Fruit fly (Drosophila melanogaster): Measurements from ENCODE around the gene CG14624.

Gene CG14624

dm6 chrX:1248735-1249134, 42.2 kb downstream of the CG14624 start:
- TF ChIP-seq CG14667 (GFP tag; IDR thresholded peaks at IDR 0.05) = 0 out of 2 replicates have a peak, but pooled peaks have one; percentile 18
- TF ChIP-seq CrebB (tag; optimal IDR thresholded peaks at IDR 0.05) = no peak
- TF ChIP-seq Hr51 (GFP tag; optimal IDR thresholded peaks at IDR 0.05) = peak in 1 of 2 experiments; percentile 17
- peak; percentile 13 for TF ChIP-seq CG17359 (tag; optimal IDR thresholded peaks at IDR 0.05)
- peak; percentile 32 for TF ChIP-seq CG11504 (tag; optimal IDR thresholded peaks at IDR 0.05)
- TF ChIP-seq CG10274 (GFP tag; optimal IDR thresholded peaks at IDR 0.05) = peak; percentile 93
- no peak for TF ChIP-seq lov (optimal IDR thresholded peaks at IDR 0.05)
- TF ChIP-seq lov (GFP tag; IDR thresholded peaks at IDR 0.05) = no peak
- TF ChIP-seq D19A (tag; optimal IDR thresholded peaks at IDR 0.05) = peak; percentile 15
- peak; percentile 5 for TF ChIP-seq CG7839 (tag; optimal IDR thresholded peaks at IDR 0.05)
- peak; percentile 14 for TF ChIP-seq gem (tag; optimal IDR thresholded peaks at IDR 0.05)
- peak; percentile 2 for TF ChIP-seq ind (GFP tag; optimal IDR thresholded peaks at IDR 0.05)
- peak; percentile 50 for TF ChIP-seq lbe (GFP tag; optimal IDR thresholded peaks at IDR 0.05)
- TF ChIP-seq Atf3 (GFP tag; optimal IDR thresholded peaks at IDR 0.05) = no peak
- peak; percentile 1 for TF ChIP-seq CG18599 (GFP tag; optimal IDR thresholded peaks at IDR 0.05)
- 0 out of 2 replicates have a peak, but pooled peaks have one; percentile 14 for TF ChIP-seq Drgx (GFP tag; IDR thresholded peaks at IDR 0.05)
- TF ChIP-seq nmo (GFP tag; optimal IDR thresholded peaks at IDR 0.05) = peak; percentile 20
- no peak for TF ChIP-seq CG4707 (GFP tag; optimal IDR thresholded peaks at IDR 0.05)
- peak; percentile 40 for TF ChIP-seq dmrt99B (tag; optimal IDR thresholded peaks at IDR 0.05)
- TF ChIP-seq CG17802 (tag; optimal IDR thresholded peaks at IDR 0.05) = no peak
- TF ChIP-seq Oli (tag; optimal IDR thresholded peaks at IDR 0.05) = peak; percentile 2
- no peak for TF ChIP-seq seq (GFP tag; IDR thresholded peaks at IDR 0.05)
- peak; percentile 18 for TF ChIP-seq sens (GFP tag)
- TF ChIP-seq lilli (GFP tag; optimal IDR thresholded peaks at IDR 0.05) = peak; percentile 0
- no peak for TF ChIP-seq CG12942 (GFP tag; optimal IDR thresholded peaks at IDR 0.05)
- peak; percentile 66 for TF ChIP-seq nom (GFP tag; optimal IDR thresholded peaks at IDR 0.05)
- TF ChIP-seq Pdp1 (GFP tag; optimal IDR thresholded peaks at IDR 0.05) = peak in 1 of 2 experiments; percentile 46
- TF ChIP-seq sug (tag; optimal IDR thresholded peaks at IDR 0.05) = no peak
- TF ChIP-seq bsh (GFP tag; optimal IDR thresholded peaks at IDR 0.05) = peak in 1 of 2 experiments; percentile 40
- 0 out of 2 replicates have a peak, but pooled peaks have one; percentile 9 for TF ChIP-seq CG31441 (GFP tag; IDR thresholded peaks at IDR 0.05)
- peak; percentile 26 for TF ChIP-seq CG1603 (tag; optimal IDR thresholded peaks at IDR 0.05)
- TF ChIP-seq row (GFP tag; IDR thresholded peaks at IDR 0.05) = peak; percentile 33; the same call in 1 of the 3 replicates
- no peak for TF ChIP-seq Hsf (GFP tag; optimal IDR thresholded peaks at IDR 0.05)
- no peak for TF ChIP-seq CG30431 (GFP tag; optimal IDR thresholded peaks at IDR 0.05)
- peak; percentile 24; the same call in 1 of the 2 replicates for TF ChIP-seq sisA (GFP tag; IDR thresholded peaks at IDR 0.05)
- no peak for TF ChIP-seq btn (GFP tag; optimal IDR thresholded peaks at IDR 0.05)
- TF ChIP-seq Sox102F (GFP tag; optimal IDR thresholded peaks at IDR 0.05) = peak; percentile 9

- TF ChIP-seq lbe (GFP tag; optimal IDR thresholded peaks at IDR 0.05) (peak; percentile 13), lmd (GFP tag; IDR thresholded peaks at IDR 0.05) (no peak)
Measured at dm6 chrX:1249612-1250011, 43.1 kb downstream of the CG14624 start.

dm6 chrX:1250104-1250503, 43.6 kb downstream of the CG14624 start:
- TF ChIP-seq CG14965 (GFP tag; optimal IDR thresholded peaks at IDR 0.05; ENCODE audit: borderline replicate concordance) = no peak
- peak; percentile 52; the same call in 1 of the 3 replicates for TF ChIP-seq sr (GFP tag; IDR thresholded peaks at IDR 0.05)
- peak; percentile 67 for TF ChIP-seq CG8281 (tag; optimal IDR thresholded peaks at IDR 0.05)
- no peak for TF ChIP-seq maf-S (GFP tag; optimal IDR thresholded peaks at IDR 0.05)
- TF ChIP-seq Scr (GFP tag; IDR thresholded peaks at IDR 0.05; ENCODE audit: partially characterized antibody) = no peak
